Fruit fly (Drosophila melanogaster) whole organism, embryonic: ENCODE results near the gene CG31832.

Source experiments
- CG17912 ChIP-seq: fragments of 200-800 bp; sonication (Bioruptor generic); optimal IDR thresholded peaks from 2 replicates; lab custom pipeline; 2018; ENCODE audit warnings: missing biosample characterization, mild to moderate bottlenecking, missing genetic modification characterization
- Mad ChIP-seq: fragments of 200-800 bp; sonication (Bioruptor generic); optimal IDR thresholded peaks from 2 replicates; lab custom pipeline; 2016; ENCODE audit warnings: missing biosample characterization, missing genetic modification characterization
- Nf-YB ChIP-seq: fragments of 200-800 bp; sonication (Bioruptor generic); optimal IDR thresholded peaks from 3 replicates; lab custom pipeline; 2019; ENCODE audit warnings: missing biosample characterization, mild to moderate bottlenecking, missing genetic modification characterization, moderate library complexity
- Oli ChIP-seq: fragments of 200-800 bp; sonication (Bioruptor generic); optimal IDR thresholded peaks from 2 replicates; lab custom pipeline; 2018; ENCODE audit warnings: missing biosample characterization, mild to moderate bottlenecking, missing genetic modification characterization, moderate library complexity
- emc ChIP-seq: fragments of 200-800 bp; sonication (Bioruptor generic); optimal IDR thresholded peaks from 2 replicates; lab custom pipeline; 2016; ENCODE audit warnings: missing biosample characterization, missing genetic modification characterization
- rib ChIP-seq: fragments of 200-800 bp; sonication (Bioruptor generic); IDR thresholded peaks from 2 replicates; pipeline ENCODE4 v1.3.6; 2022; ENCODE audit warnings: missing biosample characterization, missing genetic modification characterization
- tio ChIP-seq: fragments of 200-800 bp; sonication (Bioruptor generic); optimal IDR thresholded peaks from 2 replicates; lab custom pipeline; 2017; ENCODE audit warnings: missing biosample characterization, missing genetic modification characterization, inconsistent platforms

- TF ChIP-seq rib (GFP tag; lab: Robert Waterston, UW), result no peak
- TF ChIP-seq Mad (GFP tag; lab: Kevin White, UChicago), result no peak
- TF ChIP-seq CG17912 (GFP tag; lab: Kevin White, UChicago), result no peak
- TF ChIP-seq emc (GFP tag; lab: Kevin White, UChicago), result no peak
- TF ChIP-seq tio (GFP tag; lab: Kevin White, UChicago), result no peak
- TF ChIP-seq Oli (tag; lab: Kevin White, UChicago), result no peak
- TF ChIP-seq Nf-YB (GFP tag; lab: Kevin White, UChicago), result no peak
Observed at dm6 chr2L:15026582-15026981, 5.0 kb downstream of the CG31832 start, which contains the start of gene CG33310.
